Worm (Caenorhabditis elegans) whole organism, late embryonic: Measurements from ENCODE around the gene nhr-261.

ENCODE experiments used
- Y22D7AL.16 ChIP-seq: sonication (generic microtip); optimal IDR thresholded peaks from 2 replicates; lab custom pipeline; 2016; ENCODE audit warnings: missing genetic modification characterization, missing compliant biosample characterization
- ama-1 ChIP-seq: fragments of 150-350 bp; optimal IDR thresholded peaks from 2 replicates; lab custom pipeline; 2014
- ceh-14 ChIP-seq: sonication (generic microtip); optimal IDR thresholded peaks from 2 replicates; lab custom pipeline; 2016; ENCODE audit warnings: missing genotype, missing genetic modification characterization, missing compliant biosample characterization
- ceh-2 ChIP-seq: sonication (generic microtip); optimal IDR thresholded peaks from 2 replicates; lab custom pipeline; 2016; ENCODE audit warnings: missing genotype, missing genetic modification characterization, missing compliant biosample characterization
- ceh-24 ChIP-seq: sonication (generic microtip); optimal IDR thresholded peaks from 2 replicates; lab custom pipeline; 2016; ENCODE audit warnings: mild to moderate bottlenecking, missing genetic modification characterization, missing compliant biosample characterization
- ceh-31 ChIP-seq: sonication (generic microtip); optimal IDR thresholded peaks from 2 replicates; lab custom pipeline; 2016; ENCODE audit warnings: missing genetic modification characterization, missing compliant biosample characterization
- ceh-48 ChIP-seq: sonication (generic microtip); optimal IDR thresholded peaks from 2 replicates; lab custom pipeline; 2016; ENCODE audit warnings: missing genetic modification characterization, inconsistent platforms, missing compliant biosample characterization
- ceh-9 ChIP-seq: sonication (generic microtip); optimal IDR thresholded peaks from 2 replicates; lab custom pipeline; 2016; ENCODE audit warnings: mild to moderate bottlenecking, missing genetic modification characterization, inconsistent platforms, missing compliant biosample characterization
- che-1 ChIP-seq: sonication (generic microtip); optimal IDR thresholded peaks from 2 replicates; lab custom pipeline; 2016; ENCODE audit warnings: mild to moderate bottlenecking, missing genetic modification characterization, missing compliant biosample characterization
- dmd-4 ChIP-seq: sonication (generic microtip); optimal IDR thresholded peaks from 2 replicates; lab custom pipeline; 2016; ENCODE audit warnings: borderline replicate concordance, missing genetic modification characterization, missing compliant biosample characterization
- dve-1 ChIP-seq: sonication (generic microtip); optimal IDR thresholded peaks from 2 replicates; lab custom pipeline; 2017; ENCODE audit warnings: antibody characterized with exemption, mild to moderate bottlenecking, missing genetic modification characterization, missing compliant biosample characterization
- elt-2 ChIP-seq: sonication (generic microtip); optimal IDR thresholded peaks from 2 replicates; lab custom pipeline; 2016; ENCODE audit warnings: missing genetic modification reagents, missing genetic modification characterization, missing compliant biosample characterization
- elt-4 ChIP-seq: sonication (generic microtip); optimal IDR thresholded peaks from 2 replicates; lab custom pipeline; 2016; ENCODE audit warnings: missing genetic modification characterization, missing compliant biosample characterization
- ets-4 ChIP-seq: sonication (generic microtip); optimal IDR thresholded peaks from 2 replicates; lab custom pipeline; 2016; ENCODE audit warnings: missing genetic modification characterization, missing compliant biosample characterization
- eyg-1 ChIP-seq: sonication (generic microtip); optimal IDR thresholded peaks from 2 replicates; lab custom pipeline; 2016; ENCODE audit warnings: missing genotype, missing genetic modification characterization, missing compliant biosample characterization
- fax-1 ChIP-seq: sonication (generic microtip); optimal IDR thresholded peaks from 2 replicates; lab custom pipeline; 2016; ENCODE audit warnings: missing genotype, missing genetic modification characterization, missing compliant biosample characterization
- fkh-10 ChIP-seq: fragments of 150-350 bp; optimal IDR thresholded peaks from 2 replicates; lab custom pipeline; 2014; ENCODE audit warnings: missing biosample characterization, missing genetic modification reagents, missing genetic modification characterization
- hlh-15 ChIP-seq: sonication (generic microtip); optimal IDR thresholded peaks from 2 replicates; lab custom pipeline; 2016; ENCODE audit warnings: missing genetic modification characterization, missing compliant biosample characterization
- madf-2 ChIP-seq: sonication (generic microtip); optimal IDR thresholded peaks from 2 replicates; lab custom pipeline; 2017; ENCODE audit warnings: missing genetic modification characterization, missing compliant biosample characterization
- nfya-1 ChIP-seq: sonication (generic microtip); optimal IDR thresholded peaks from 2 replicates; lab custom pipeline; 2017; ENCODE audit warnings: missing genetic modification characterization, mild to moderate bottlenecking, missing compliant biosample characterization, antibody characterized with exemption, moderate library complexity
- nhr-11 ChIP-seq: fragments of 150-350 bp; optimal IDR thresholded peaks from 2 replicates; lab custom pipeline; 2014; ENCODE audit warnings: missing biosample characterization, missing genetic modification characterization
- nhr-232 ChIP-seq: sonication (generic microtip); optimal IDR thresholded peaks from 2 replicates; lab custom pipeline; 2016; ENCODE audit warnings: missing genetic modification characterization, missing compliant biosample characterization
- odd-2 ChIP-seq: sonication (generic microtip); optimal IDR thresholded peaks from 2 replicates; lab custom pipeline; 2017; ENCODE audit warnings: antibody characterized with exemption, mild to moderate bottlenecking, missing genetic modification characterization, missing compliant biosample characterization
- pat-9 ChIP-seq: fragments of 200-800 bp; sonication (Bioruptor generic); optimal IDR thresholded peaks from 2 replicates; lab custom pipeline; 2018; ENCODE audit warnings: mild to moderate bottlenecking, missing genetic modification characterization, moderate library complexity, missing compliant biosample characterization
- pax-1 ChIP-seq: fragments of 150-350 bp; optimal IDR thresholded peaks from 2 replicates; lab custom pipeline; 2014; ENCODE audit warnings: missing biosample characterization, missing genetic modification characterization
- pha-4 ChIP-seq: fragments of 150-350 bp; optimal IDR thresholded peaks from 2 replicates; lab custom pipeline; 2018; ENCODE audit warnings: missing biosample characterization, missing genetic modification reagents, missing genetic modification characterization
- pros-1 ChIP-seq: fragments of 150-350 bp; optimal IDR thresholded peaks from 2 replicates; lab custom pipeline; 2014; ENCODE audit warnings: missing biosample characterization, missing genetic modification reagents, missing genetic modification characterization
- ref-2 ChIP-seq: sonication (generic microtip); optimal IDR thresholded peaks from 2 replicates; lab custom pipeline; 2016; ENCODE audit warnings: missing genetic modification characterization, missing compliant biosample characterization
- rnt-1 ChIP-seq: sonication (generic microtip); optimal IDR thresholded peaks from 2 replicates; lab custom pipeline; 2016; ENCODE audit warnings: missing genetic modification characterization, missing compliant biosample characterization
- sox-2 ChIP-seq: fragments of 200-800 bp; sonication (Bioruptor generic); IDR thresholded peaks from 2 replicates; pipeline ENCODE4 v1.3.6; 2022; ENCODE audit warnings: missing genetic modification reagents, missing genetic modification characterization, missing compliant biosample characterization
- syd-9 ChIP-seq: sonication (generic microtip); optimal IDR thresholded peaks from 2 replicates; lab custom pipeline; 2016; ENCODE audit warnings: mild to moderate bottlenecking, missing genetic modification characterization, moderate library complexity, missing compliant biosample characterization
- tbx-7 ChIP-seq: sonication (generic microtip); optimal IDR thresholded peaks from 2 replicates; lab custom pipeline; 2016; ENCODE audit warnings: missing genotype, missing genetic modification characterization, missing compliant biosample characterization
- ttx-3 ChIP-seq: sonication (generic microtip); optimal IDR thresholded peaks from 2 replicates; lab custom pipeline; 2016; ENCODE audit warnings: missing genetic modification reagents, missing genetic modification characterization, missing compliant biosample characterization
- unc-3 ChIP-seq, 2 experiments: fragments of 200-800 bp in 1 of 2; sonication (Bioruptor generic) in 1 of 2; sonication (generic microtip) in 1 of 2; conservative IDR thresholded peaks in 1 of 2; optimal IDR thresholded peaks in 1 of 2; 2 replicates each; pipeline versions ENCODE4 v1.3.6 to Lab custom; 2016 to 2022; ENCODE audit warnings: missing compliant biosample characterization in 2 of 2, missing genetic modification characterization in 2 of 2, missing genetic modification reagents in 1 of 2
- unc-42 ChIP-seq: sonication (generic microtip); optimal IDR thresholded peaks from 2 replicates; lab custom pipeline; 2016; ENCODE audit warnings: missing genotype, missing genetic modification characterization, missing compliant biosample characterization
- unc-55 ChIP-seq: sonication (generic microtip); optimal IDR thresholded peaks from 2 replicates; lab custom pipeline; 2017; ENCODE audit warnings: missing biosample characterization, missing genetic modification reagents, missing genetic modification characterization
- zip-5 ChIP-seq: sonication (generic microtip); optimal IDR thresholded peaks from 2 replicates; lab custom pipeline; 2016; ENCODE audit warnings: missing genetic modification characterization, missing compliant biosample characterization

The nhr-261 gene

ce11 chrII:3835915-3836314 lies 28.6 kb downstream of the nhr-261 start, which contains the start of gene oac-4:
Gene oac-4, minus strand, starts transcription at chrII:3836015.
- TF ChIP-seq ceh-9 (no peak), ref-2 (tag; lab: Kevin White, UChicago) (no peak), ceh-31 (no peak), fax-1 (tag; lab: Kevin White, UChicago) (no peak), nfya-1 (tag; lab: Kevin White, UChicago) (no peak), dve-1 (tag; lab: Kevin White, UChicago) (no peak), eyg-1 (tag; lab: Kevin White, UChicago) (no peak), pat-9 (no peak), ceh-2 (tag; lab: Kevin White, UChicago) (no peak), madf-2 (no peak), ceh-14 (no peak), unc-42 (tag; lab: Kevin White, UChicago) (no peak), tbx-7 (tag; lab: Kevin White, UChicago) (no peak), pros-1 (tag; lab: Kevin White, UChicago) (no peak), unc-55 (GFP tag; lab: Kevin White, UChicago) (no peak), unc-3 (GFP tag; conservative IDR thresholded peaks at IDR 0.05; lab: Robert Waterston, UW) (no peak), unc-3 (tag; optimal IDR thresholded peaks at IDR 0.05; lab: Kevin White, UChicago) (no peak), ama-1 (no peak)

- TF ChIP-seq syd-9 (tag; lab: Kevin White, UChicago) (no peak), ceh-31 (no peak), ttx-3 (tag; lab: Kevin White, UChicago) (no peak), ceh-48 (tag; lab: Kevin White, UChicago) (no peak), odd-2 (tag; lab: Kevin White, UChicago) (no peak), pros-1 (tag; lab: Kevin White, UChicago) (no peak), pax-1 (tag; lab: Kevin White, UChicago) (no peak), fkh-10 (no peak), unc-55 (GFP tag; lab: Kevin White, UChicago) (no peak), nhr-232 (tag; lab: Kevin White, UChicago) (no peak), ref-2 (tag; lab: Kevin White, UChicago) (no peak), ceh-9 (no peak), elt-4 (tag; lab: Kevin White, UChicago) (no peak), rnt-1 (tag; lab: Kevin White, UChicago) (no peak), zip-5 (tag; lab: Kevin White, UChicago) (no peak)
- TF ChIP-seq, all 69 proteins: peak for 0
Observed at ce11 chrII:3832383-3832782, 32.2 kb downstream of the nhr-261 start, which contains the start of gene F54D10.9. Gene F54D10.9, minus strand, starts transcription at chrII:3832483.

- TF ChIP-seq madf-2 (no peak), che-1 (tag; lab: Kevin White, UChicago) (no peak), ets-4 (tag; lab: Kevin White, UChicago) (no peak), unc-42 (tag; lab: Kevin White, UChicago) (no peak), nhr-11 (tag; lab: Kevin White, UChicago) (no peak)
Observed at ce11 chrII:3829623-3830022, 34.9 kb downstream of the nhr-261 start.

- no peak for TF ChIP-seq madf-2
- TF ChIP-seq dmd-4 = no peak
- no peak for TF ChIP-seq nhr-11 (tag; lab: Kevin White, UChicago)
- no peak for TF ChIP-seq Y22D7AL.16 (tag; lab: Kevin White, UChicago)
- no peak for TF ChIP-seq hlh-15 (tag; lab: Kevin White, UChicago)
- TF ChIP-seq ceh-9 = no peak
- no peak for TF ChIP-seq che-1 (tag; lab: Kevin White, UChicago)
- TF ChIP-seq elt-2 = no peak
- TF ChIP-seq sox-2 (GFP tag; lab: Robert Waterston, UW) = no peak
- no peak for TF ChIP-seq ttx-3 (tag; lab: Kevin White, UChicago)
- no peak for TF ChIP-seq rnt-1 (tag; lab: Kevin White, UChicago)
- TF ChIP-seq pha-4 (tag; lab: Kevin White, UChicago) = no peak
- no peak for TF ChIP-seq ceh-24 (tag; lab: Kevin White, UChicago)
Observed at ce11 chrII:3827801-3828200, 36.8 kb downstream of the nhr-261 start, which contains the start of gene F54D10.8. Gene F54D10.8, minus strand, starts transcription at chrII:3827901.
